Worm (Caenorhabditis elegans): ENCODE measurements around the gene K03H6.4.

ce11 chrIV:1521224-1521623 lies at the start of gene K03H6.4:
- TF ChIP-seq med-1 (GFP tag; optimal IDR thresholded peaks at IDR 0.05; ENCODE audit: insufficient read depth), result no peak
- TF ChIP-seq tab-1 (GFP tag; IDR thresholded peaks at IDR 0.05), result no peak

All from whole organism, midembryonic.